Worm (Caenorhabditis elegans): Measurements from ENCODE around the gene rpl-2.
A peak's percentile ranks its signal among the peaks of the same experiment; 100 is the strongest.

The rpl-2 gene

DNA sequence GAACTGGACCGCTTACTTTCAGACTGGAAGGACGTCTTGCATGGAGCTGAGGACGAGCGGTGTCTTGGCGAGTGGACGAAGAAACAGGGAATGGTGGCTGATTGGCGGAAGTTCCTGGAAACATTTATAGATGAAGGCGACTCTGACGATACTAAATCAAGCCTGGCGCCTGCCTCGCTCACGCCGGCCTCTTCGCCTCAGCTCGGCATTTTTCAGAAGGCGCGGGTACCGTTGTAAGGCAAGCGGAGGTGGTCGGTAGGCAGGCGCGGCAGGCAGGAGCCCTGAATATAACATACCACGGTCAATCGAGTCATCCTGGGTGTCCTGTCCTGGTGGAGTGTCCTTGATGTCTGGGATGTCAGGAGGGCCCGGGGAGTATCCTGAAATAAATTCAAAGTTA, 33.6 kb upstream of the rpl-2 start:
- TF ChIP-seq tlp-1 (tag; optimal IDR thresholded peaks at IDR 0.05) (no peak), irx-1 (tag; optimal IDR thresholded peaks at IDR 0.05) (no peak), nhr-47 (tag; optimal IDR thresholded peaks at IDR 0.05) (no peak)

- TF ChIP-seq snu-23 (GFP tag; optimal IDR thresholded peaks at IDR 0.05) (peak; percentile 19), rnt-1 (tag; optimal IDR thresholded peaks at IDR 0.05) (peak; percentile 67), lsy-2 (tag; optimal IDR thresholded peaks at IDR 0.05) (peak in 1 of 2 experiments; percentile 30), mab-9 (GFP tag; IDR thresholded peaks at IDR 0.05) (no peak), efl-1 (optimal IDR thresholded peaks at IDR 0.05) (no peak), efl-1 (GFP tag; optimal IDR thresholded peaks at IDR 0.05 in 1 of 2) (peak in 1 of 2 experiments; percentile 82), nhr-19 (GFP tag; conservative IDR thresholded peaks at IDR 0.05) (peak; percentile 19; the same call in 1 of the 2 replicates), nhr-90 (tag; optimal IDR thresholded peaks at IDR 0.05; ENCODE audit: poor library complexity) (no peak), unc-130 (tag; optimal IDR thresholded peaks at IDR 0.05) (peak; percentile 5)
Observed at ce11 chrV:20451793-20452192, 27.7 kb upstream of the rpl-2 start.

ce11 chrV:20453084-20453483, 26.4 kb upstream of the rpl-2 start, which contains the start of gene F48F5.6:
TSS of gene F48F5.6 (minus strand) at chrV:20453184.
- TF ChIP-seq lsy-2 (tag; optimal IDR thresholded peaks at IDR 0.05) (no peak), pqm-1 (tag; optimal IDR thresholded peaks at IDR 0.05) (no peak), vab-15 (tag; optimal IDR thresholded peaks at IDR 0.05) (no peak), pax-3 (tag; optimal IDR thresholded peaks at IDR 0.05) (no peak), alr-1 (tag; optimal IDR thresholded peaks at IDR 0.05; ENCODE audit: borderline replicate concordance) (no peak), unc-62 (GFP tag; optimal IDR thresholded peaks at IDR 0.05) (no peak), nhr-71 (tag; optimal IDR thresholded peaks at IDR 0.05) (no peak), lin-15B (tag; optimal IDR thresholded peaks at IDR 0.05) (no peak), nhr-19 (GFP tag; conservative IDR thresholded peaks at IDR 0.05) (no peak), ceh-90 (tag; optimal IDR thresholded peaks at IDR 0.05) (no peak), ceh-82 (tag; optimal IDR thresholded peaks at IDR 0.05) (no peak), snpc-4 (tag; optimal IDR thresholded peaks at IDR 0.05) (no peak), swsn-7 (tag; optimal IDR thresholded peaks at IDR 0.05) (no peak), mdl-1 (tag; optimal IDR thresholded peaks at IDR 0.05) (no peak), egl-27 (tag; optimal IDR thresholded peaks at IDR 0.05) (no peak), skn-1 (tag; optimal IDR thresholded peaks at IDR 0.05) (no peak)

DNA sequence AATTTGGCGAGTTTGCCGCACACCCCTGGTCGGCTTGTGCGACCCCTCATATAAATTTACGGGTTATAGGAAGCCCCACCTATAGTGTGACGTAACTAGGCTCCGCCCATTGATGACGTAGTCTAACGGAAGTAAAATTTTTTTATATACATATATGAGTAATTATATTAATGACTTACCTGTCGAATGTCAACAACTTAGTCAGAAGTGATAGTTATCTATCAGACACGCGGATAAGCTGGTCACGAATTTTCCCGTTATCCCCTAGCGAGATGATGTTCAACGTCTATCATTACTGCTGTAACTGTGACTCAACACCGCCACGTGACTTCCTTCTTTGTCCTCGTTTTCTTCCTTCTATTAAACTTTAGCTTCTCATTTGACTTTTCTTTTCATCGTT, 25.7 kb upstream of the rpl-2 start, which contains the start of gene srd-70:
TSS of gene srd-70 (plus strand) at position 301 of the 400 bp plus-strand sequence.
- TF ChIP-seq nhr-11 (tag; optimal IDR thresholded peaks at IDR 0.05) (no peak), ceh-8 (GFP tag; optimal IDR thresholded peaks at IDR 0.05) (peak; percentile 29), mef-2 (tag; optimal IDR thresholded peaks at IDR 0.05) (no peak), nhr-71 (tag; optimal IDR thresholded peaks at IDR 0.05) (peak; percentile 7)

DNA sequence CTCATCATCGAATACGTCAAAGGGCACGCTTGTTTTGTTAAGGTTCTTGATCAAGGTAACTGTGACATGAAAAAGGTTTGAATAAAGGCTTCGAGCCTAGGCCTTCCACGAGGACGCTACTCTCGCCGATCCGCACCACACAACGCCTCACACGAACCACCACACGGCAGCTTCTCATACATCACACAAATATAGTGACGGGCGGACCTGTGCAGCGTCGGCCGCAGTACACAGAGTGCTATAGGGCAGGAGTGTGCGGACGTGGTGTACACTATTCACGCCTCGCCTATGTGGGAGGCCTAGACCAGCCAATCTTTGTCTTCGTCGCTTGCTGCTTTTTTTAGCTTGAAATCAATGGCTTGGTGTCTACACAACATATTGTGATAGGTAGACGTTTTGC, 23.9 kb upstream of the rpl-2 start:
- TF ChIP-seq nhr-12 (tag; optimal IDR thresholded peaks at IDR 0.05) (no peak), rnt-1 (tag; optimal IDR thresholded peaks at IDR 0.05) (peak; percentile 92), ceh-90 (tag; optimal IDR thresholded peaks at IDR 0.05) (no peak), nhr-77 (tag; optimal IDR thresholded peaks at IDR 0.05) (no peak), lin-15B (tag; optimal IDR thresholded peaks at IDR 0.05) (no peak), zip-4 (GFP tag; optimal IDR thresholded peaks at IDR 0.05) (no peak), ceh-63 (GFP tag; optimal IDR thresholded peaks at IDR 0.05) (no peak), ama-1 (optimal IDR thresholded peaks at IDR 0.05) (no peak), C04F5.9 (tag; optimal IDR thresholded peaks at IDR 0.05) (no peak), nhr-76 (tag; optimal IDR thresholded peaks at IDR 0.05) (no peak), vab-15 (tag; optimal IDR thresholded peaks at IDR 0.05) (no peak), hpl-2 (GFP tag; optimal IDR thresholded peaks at IDR 0.05) (no peak), tlp-1 (tag; optimal IDR thresholded peaks at IDR 0.05) (no peak), blmp-1 (tag; optimal IDR thresholded peaks at IDR 0.05) (no peak), lin-39 (tag; optimal IDR thresholded peaks at IDR 0.05) (peak; percentile 13), Y116A8C.19 (tag; optimal IDR thresholded peaks at IDR 0.05; ENCODE audit: borderline replicate concordance) (no peak), unc-30 (tag; optimal IDR thresholded peaks at IDR 0.05) (no peak), isw-1 (GFP tag; IDR thresholded peaks at IDR 0.05) (no peak), fos-1 (tag; optimal IDR thresholded peaks at IDR 0.05) (no peak), swsn-7 (tag; optimal IDR thresholded peaks at IDR 0.05) (peak; percentile 59), lin-14 (GFP tag; optimal IDR thresholded peaks at IDR 0.05) (no peak), irx-1 (tag; optimal IDR thresholded peaks at IDR 0.05) (no peak), nhr-19 (GFP tag; conservative IDR thresholded peaks at IDR 0.05) (peak; percentile 41), nhr-84 (tag; optimal IDR thresholded peaks at IDR 0.05) (no peak), snu-23 (GFP tag; optimal IDR thresholded peaks at IDR 0.05) (peak; percentile 52), egl-13 (tag; optimal IDR thresholded peaks at IDR 0.05) (no peak), alr-1 (tag; optimal IDR thresholded peaks at IDR 0.05; ENCODE audit: borderline replicate concordance) (no peak)
